Worm (Caenorhabditis elegans) whole organism, L3 larva: ENCODE results near the gene sssh-1.

Source experiments
- ZK546.5 ChIP-seq: sonication (generic microtip); optimal IDR thresholded peaks from 2 replicates; lab custom pipeline; 2017; ENCODE audit warnings: missing biosample characterization, missing genetic modification characterization
- elt-1 ChIP-seq: fragments of 150-350 bp; optimal IDR thresholded peaks from 2 replicates; lab custom pipeline; 2014; ENCODE audit warnings: missing biosample characterization, missing genetic modification characterization
- fkh-10 ChIP-seq: sonication (generic microtip); optimal IDR thresholded peaks from 2 replicates; lab custom pipeline; 2017; ENCODE audit warnings: missing biosample characterization, missing genetic modification reagents, missing genetic modification characterization
- lin-39 ChIP-seq: fragments of 150-350 bp; optimal IDR thresholded peaks from 2 replicates; lab custom pipeline; 2018; ENCODE audit warnings: missing biosample characterization, missing genetic modification reagents, missing genetic modification characterization
- mml-1 ChIP-seq: fragments of 150-350 bp; sonication (generic microtip); optimal IDR thresholded peaks from 3 replicates; lab custom pipeline; 2014; ENCODE audit warnings: missing biosample characterization, missing genetic modification characterization

DNA sequence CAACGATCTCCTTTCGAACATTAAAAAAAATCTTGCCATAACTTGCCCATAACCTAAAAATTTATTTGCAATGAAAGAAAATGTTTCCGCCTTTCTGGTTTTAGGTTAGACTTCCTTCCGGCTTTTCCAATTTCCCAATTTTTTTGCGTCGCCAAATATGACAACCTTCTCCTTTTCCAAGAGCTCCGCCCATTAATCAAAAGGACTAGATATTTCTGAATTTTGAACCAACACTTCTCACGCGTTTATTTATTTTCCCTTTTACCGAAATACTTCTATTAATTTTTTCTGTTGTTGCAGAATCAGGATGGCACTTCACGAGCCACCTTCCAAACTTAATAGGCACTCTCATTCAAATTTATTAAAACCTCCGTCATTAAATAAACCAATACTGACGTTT is 30.1 kb upstream of the sssh-1 start, which contains the start of gene egrh-1:
- TF ChIP-seq lin-39 (tag; lab: Kevin White, UChicago) (no peak), fkh-10 (GFP tag; lab: Kevin White, UChicago) (no peak), ZK546.5 (no peak), mml-1 (tag; lab: Kevin White, UChicago) (no peak), elt-1 (no peak)
